Fruit fly (Drosophila melanogaster) whole organism, embryonic: ENCODE measurements around the gene Smvt.

Experiments used
- Bgb ChIP-seq: fragments of 200-800 bp; sonication (Bioruptor generic); IDR thresholded peaks from 2 replicates; pipeline ENCODE4 v1.3.6; 2022; ENCODE audit warnings: missing biosample characterization, missing genetic modification characterization; ENCODE audit not compliant: partially characterized antibody
- CG10565 ChIP-seq: fragments of 200-800 bp; sonication (Bioruptor generic); optimal IDR thresholded peaks from 3 replicates; lab custom pipeline; 2016; ENCODE audit warnings: missing biosample characterization, mild to moderate bottlenecking, missing genetic modification characterization
- CG12155 ChIP-seq: fragments of 200-800 bp; sonication (Bioruptor generic); optimal IDR thresholded peaks from 3 replicates; lab custom pipeline; 2016; ENCODE audit warnings: missing biosample characterization, missing genetic modification characterization
- CG13624 ChIP-seq: fragments of 200-800 bp; sonication (Bioruptor generic); optimal IDR thresholded peaks from 2 replicates; lab custom pipeline; 2016; ENCODE audit warnings: missing biosample characterization, missing genetic modification characterization
- CG14860 ChIP-seq: fragments of 200-800 bp; sonication (Bioruptor generic); IDR thresholded peaks from 3 replicates; pipeline ENCODE4 v1.3.6; 2022; ENCODE audit warnings: missing biosample characterization, missing genetic modification characterization; ENCODE audit not compliant: partially characterized antibody
- CG17568 ChIP-seq: fragments of 200-800 bp; sonication (Bioruptor generic); optimal IDR thresholded peaks from 2 replicates; lab custom pipeline; 2018; ENCODE audit warnings: missing biosample characterization, mild to moderate bottlenecking, missing genetic modification characterization, moderate library complexity
- CG18011 ChIP-seq: fragments of 200-800 bp; sonication (Bioruptor generic); optimal IDR thresholded peaks from 2 replicates; lab custom pipeline; 2017; ENCODE audit warnings: missing biosample characterization, missing genetic modification characterization, mild to moderate bottlenecking, moderate library complexity, missing genotype
- CG18476 ChIP-seq: fragments of 200-800 bp; sonication (Bioruptor generic); optimal IDR thresholded peaks from 2 replicates; lab custom pipeline; 2016; ENCODE audit warnings: missing biosample characterization, mild to moderate bottlenecking, missing genetic modification characterization
- CG2199 ChIP-seq: fragments of 200-800 bp; sonication (Bioruptor generic); IDR thresholded peaks from 3 replicates; pipeline ENCODE4 v1.3.6; 2022; ENCODE audit warnings: missing biosample characterization, missing genetic modification characterization
- CG32767 ChIP-seq: fragments of 200-800 bp; sonication (Bioruptor generic); IDR thresholded peaks from 2 replicates; pipeline ENCODE4 v1.3.6; 2022; ENCODE audit warnings: missing biosample characterization, missing genetic modification characterization
- CG4282 ChIP-seq: fragments of 200-800 bp; sonication (Bioruptor generic); optimal IDR thresholded peaks from 2 replicates; lab custom pipeline; 2016; ENCODE audit warnings: missing biosample characterization, missing genetic modification characterization
- CG4404 ChIP-seq: fragments of 200-800 bp; sonication (Bioruptor generic); IDR thresholded peaks from 2 replicates; pipeline ENCODE4 v1.3.6; 2022; ENCODE audit warnings: missing biosample characterization, missing genetic modification characterization
- CG6175 ChIP-seq: fragments of 200-800 bp; sonication (Bioruptor generic); IDR thresholded peaks from 3 replicates; pipeline ENCODE4 v1.3.6; 2022; ENCODE audit warnings: missing biosample characterization, missing genetic modification characterization
- CG9876 ChIP-seq: fragments of 200-800 bp; sonication (Bioruptor generic); optimal IDR thresholded peaks from 2 replicates; lab custom pipeline; 2016; ENCODE audit warnings: missing biosample characterization, missing genetic modification characterization
- CG9932 ChIP-seq: fragments of 200-800 bp; sonication (Bioruptor generic); IDR thresholded peaks from 2 replicates; pipeline ENCODE4 v1.3.6; 2022; ENCODE audit warnings: missing biosample characterization, missing genetic modification characterization
- Ets65A ChIP-seq: fragments of 200-800 bp; sonication (Bioruptor generic); peaks from one replicate; lab custom pipeline; 2016; ENCODE audit warnings: missing biosample characterization, missing genetic modification characterization
- Ets97D ChIP-seq: fragments of 200-800 bp; sonication (Bioruptor generic); optimal IDR thresholded peaks from 3 replicates; lab custom pipeline; 2016; ENCODE audit warnings: missing biosample characterization, missing genetic modification characterization
- Fer3 ChIP-seq: fragments of 200-800 bp; sonication (Bioruptor generic); optimal IDR thresholded peaks from 2 replicates; lab custom pipeline; 2018; ENCODE audit warnings: missing biosample characterization, mild to moderate bottlenecking, missing genetic modification characterization, moderate library complexity
- Hr3 ChIP-seq: fragments of 200-800 bp; sonication (Bioruptor generic); optimal IDR thresholded peaks from 3 replicates; lab custom pipeline; 2016; ENCODE audit warnings: missing biosample characterization, missing genetic modification characterization
- Hsf ChIP-seq: fragments of 200-800 bp; sonication (Bioruptor generic); optimal IDR thresholded peaks from 3 replicates; lab custom pipeline; 2016; ENCODE audit warnings: missing biosample characterization, missing genetic modification characterization
- Jarid2 ChIP-seq: fragments of 200-800 bp; sonication (Bioruptor generic); optimal IDR thresholded peaks from 3 replicates; lab custom pipeline; 2017; ENCODE audit warnings: mild to moderate bottlenecking, missing biosample characterization, missing genetic modification reagents, missing genetic modification characterization
- MTF-1 ChIP-seq: fragments of 200-800 bp; sonication (Bioruptor generic); optimal IDR thresholded peaks from 2 replicates; lab custom pipeline; 2018; ENCODE audit warnings: missing biosample characterization, mild to moderate bottlenecking, missing genetic modification characterization, borderline replicate concordance
- Med ChIP-seq: fragments of 200-800 bp; sonication (Bioruptor generic); peaks from one replicate; lab custom pipeline; 2016; ENCODE audit warnings: missing biosample characterization, missing genetic modification characterization, mild to moderate bottlenecking, inconsistent platforms, moderate library complexity
- Mes4 ChIP-seq: fragments of 200-800 bp; sonication (Bioruptor generic); optimal IDR thresholded peaks from 2 replicates; lab custom pipeline; 2016; ENCODE audit warnings: missing biosample characterization, missing genetic modification characterization
- Opbp ChIP-seq: fragments of 200-800 bp; sonication (Bioruptor generic); IDR thresholded peaks from 3 replicates; pipeline ENCODE4 v1.3.6; 2022; ENCODE audit warnings: missing biosample characterization, missing genetic modification characterization; ENCODE audit not compliant: partially characterized antibody
- Pdp1 ChIP-seq, 2 experiments: fragments of 200-800 bp; sonication (Bioruptor generic); optimal IDR thresholded peaks; 3 replicates each; lab custom pipeline; 2016; ENCODE audit warnings: missing biosample characterization in 2 of 2, missing genetic modification characterization in 2 of 2, mild to moderate bottlenecking in 1 of 2, moderate library complexity in 1 of 2
- Ptx1 ChIP-seq: fragments of 200-800 bp; sonication (Bioruptor generic); IDR thresholded peaks from 2 replicates; pipeline ENCODE4 v1.3.6; 2022; ENCODE audit warnings: missing biosample characterization, missing genetic modification characterization
- TFAM ChIP-seq: fragments of 200-800 bp; sonication (Bioruptor generic); optimal IDR thresholded peaks from 2 replicates; lab custom pipeline; 2017; ENCODE audit warnings: missing biosample characterization, missing genetic modification characterization, inconsistent platforms
- bab2 ChIP-seq: fragments of 200-800 bp; sonication (Bioruptor generic); optimal IDR thresholded peaks from 2 replicates; lab custom pipeline; 2016; ENCODE audit warnings: missing biosample characterization, missing genetic modification characterization
- ewg ChIP-seq: fragments of 200-800 bp; sonication (Bioruptor generic); optimal IDR thresholded peaks from 3 replicates; lab custom pipeline; 2017; ENCODE audit warnings: mild to moderate bottlenecking, missing biosample characterization, missing genetic modification reagents, missing genetic modification characterization
- fd102C ChIP-seq: fragments of 200-800 bp; sonication (Bioruptor generic); optimal IDR thresholded peaks from 2 replicates; lab custom pipeline; 2018; ENCODE audit warnings: missing biosample characterization, mild to moderate bottlenecking, missing genetic modification characterization, moderate library complexity
- ftz-f1 ChIP-seq: fragments of 200-800 bp; sonication (Bioruptor generic); optimal IDR thresholded peaks from 2 replicates; lab custom pipeline; 2016; ENCODE audit warnings: missing biosample characterization, missing genetic modification characterization
- gfzf ChIP-seq: fragments of 200-800 bp; sonication (Bioruptor generic); optimal IDR thresholded peaks from 2 replicates; lab custom pipeline; 2016; ENCODE audit warnings: missing biosample characterization, mild to moderate bottlenecking, missing genetic modification characterization, moderate library complexity
- ham ChIP-seq: fragments of 200-800 bp; sonication (Bioruptor generic); IDR thresholded peaks from 2 replicates; pipeline ENCODE4 v1.3.6; 2022; ENCODE audit warnings: missing biosample characterization, missing genetic modification characterization
- hbn ChIP-seq: fragments of 200-800 bp; sonication (Bioruptor generic); IDR thresholded peaks from 2 replicates; pipeline ENCODE4 v1.3.6; 2022; ENCODE audit warnings: missing biosample characterization, missing genetic modification characterization; ENCODE audit not compliant: partially characterized antibody
- jigr1 ChIP-seq: fragments of 200-800 bp; sonication (Bioruptor generic); IDR thresholded peaks from 3 replicates; pipeline ENCODE4 v1.3.6; 2022; ENCODE audit warnings: missing biosample characterization, missing genetic modification characterization
- kay ChIP-seq: fragments of 200-800 bp; sonication (Bioruptor generic); optimal IDR thresholded peaks from 2 replicates; lab custom pipeline; 2016; ENCODE audit warnings: missing biosample characterization, missing genetic modification characterization
- ken ChIP-seq: fragments of 200-800 bp; sonication (Bioruptor generic); IDR thresholded peaks from 3 replicates; pipeline ENCODE4 v1.3.6; 2022; ENCODE audit warnings: missing biosample characterization, missing genetic modification characterization
- lilli ChIP-seq: fragments of 200-800 bp; sonication (Bioruptor generic); optimal IDR thresholded peaks from 3 replicates; lab custom pipeline; 2016; ENCODE audit warnings: missing biosample characterization, missing genetic modification characterization
- mam ChIP-seq: fragments of 200-800 bp; sonication (Bioruptor generic); optimal IDR thresholded peaks from 3 replicates; lab custom pipeline; 2016; ENCODE audit warnings: missing biosample characterization, missing genetic modification characterization
- pfk ChIP-seq: fragments of 200-800 bp; sonication (Bioruptor generic); optimal IDR thresholded peaks from 2 replicates; lab custom pipeline; 2018; ENCODE audit warnings: missing biosample characterization, mild to moderate bottlenecking, missing genetic modification characterization, moderate library complexity
- prd ChIP-seq, 3 experiments: fragments of >200 bp in 2 of 3; fragments of 200-800 bp in 1 of 3; sonication (Bioruptor generic) in 1 of 3; optimal IDR thresholded peaks in 2 of 3; IDR thresholded peaks in 1 of 3; 2 replicates in 2 of 3; 3 replicates in 1 of 3; pipeline versions ENCODE4 v1.3.6 to Lab custom; 2017 to 2022; ENCODE audit warnings: missing biosample characterization in 1 of 3, missing genetic modification characterization in 1 of 3
- pros ChIP-seq: fragments of 200-800 bp; sonication (Bioruptor generic); optimal IDR thresholded peaks from 3 replicates; lab custom pipeline; 2019; ENCODE audit warnings: missing biosample characterization, mild to moderate bottlenecking, missing genetic modification characterization, moderate library complexity
- row ChIP-seq: fragments of 200-800 bp; sonication (Bioruptor generic); IDR thresholded peaks from 3 replicates; pipeline ENCODE4 v1.3.6; 2022; ENCODE audit warnings: missing biosample characterization, missing genetic modification characterization
- sr ChIP-seq: fragments of 200-800 bp; sonication (Bioruptor generic); IDR thresholded peaks from 3 replicates; pipeline ENCODE4 v1.3.6; 2022; ENCODE audit warnings: missing biosample characterization, missing genetic modification characterization
- unpg ChIP-seq: fragments of 200-800 bp; sonication (Bioruptor generic); optimal IDR thresholded peaks from 3 replicates; lab custom pipeline; 2018; ENCODE audit warnings: missing biosample characterization, mild to moderate bottlenecking, missing genetic modification characterization, moderate library complexity
- vfl ChIP-seq: fragments of 200-800 bp; sonication (Bioruptor generic); optimal IDR thresholded peaks from 2 replicates; lab custom pipeline; 2016; ENCODE audit warnings: missing biosample characterization, missing genetic modification characterization
- vvl ChIP-seq: fragments of 200-800 bp; sonication (Bioruptor generic); IDR thresholded peaks from 2 replicates; pipeline ENCODE4 v1.3.6; 2022; ENCODE audit warnings: missing biosample characterization, missing genetic modification characterization

The Smvt gene

DNA sequence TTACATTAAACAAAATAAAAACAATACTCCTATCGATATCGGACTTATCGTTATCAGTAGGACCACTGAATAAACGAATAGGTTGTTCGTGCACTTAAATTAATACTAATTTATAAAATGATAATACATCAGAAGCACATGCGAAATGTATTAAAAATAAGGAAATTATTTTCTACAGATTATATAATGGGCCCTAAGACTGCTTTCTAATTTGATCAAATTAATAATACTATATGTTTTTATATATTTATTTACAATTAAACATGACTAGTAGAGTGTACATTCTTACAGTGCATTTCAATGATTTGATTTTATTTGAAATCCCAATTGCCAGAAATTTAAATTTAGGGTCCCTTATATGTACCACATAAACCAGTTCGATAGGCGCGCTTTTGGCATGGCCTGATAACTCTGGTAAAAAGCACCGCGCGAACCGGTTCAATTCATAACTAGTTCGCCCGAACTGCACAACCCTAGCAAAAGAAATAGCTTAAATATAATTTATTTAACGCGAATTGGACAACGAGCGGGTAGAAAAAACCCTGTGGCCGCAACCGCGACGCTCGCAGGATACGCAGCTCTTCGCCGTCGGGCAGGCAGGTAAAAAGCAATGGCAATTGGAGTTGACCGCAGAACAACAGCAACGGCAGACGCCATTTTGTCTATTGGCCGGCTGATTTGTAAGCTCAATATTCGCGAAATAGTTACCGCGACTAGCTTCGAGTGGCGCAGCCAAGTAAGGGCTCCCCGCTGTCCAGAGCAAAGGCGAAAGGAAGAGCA, 15.4 kb upstream of the Smvt start, which contains the start of the genes CG2126 and faf (continued):
- TF ChIP-seq ham (GFP tag; lab: Robert Waterston, UW): no peak
- TF ChIP-seq Pdp1 (GFP tag; optimal IDR thresholded peaks at IDR 0.05; lab: Kevin White, UChicago): peak; percentile 54 to 68
- TF ChIP-seq ewg (GFP tag; lab: Kevin White, UChicago): peak; percentile 56
- TF ChIP-seq vfl (GFP tag; lab: Kevin White, UChicago): peak; percentile 54
- TF ChIP-seq Mes4 (GFP tag; lab: Kevin White, UChicago): no peak
- peak; percentile 82 for TF ChIP-seq unpg
- TF ChIP-seq Med (GFP tag; lab: Kevin White, UChicago): peak; percentile 90
- TF ChIP-seq Ets97D (GFP tag; lab: Kevin White, UChicago): peak; percentile 60
- TF ChIP-seq jigr1 (GFP tag; lab: Robert Waterston, UW): peak; percentile 60; the same call in 2 of the 3 replicates
- no peak for TF ChIP-seq CG10565 (GFP tag; lab: Kevin White, UChicago)
- peak; percentile 37 for TF ChIP-seq CG13624 (GFP tag; lab: Kevin White, UChicago)
- TF ChIP-seq CG9932 (GFP tag; lab: Robert Waterston, UW): peak; percentile 87
- TF ChIP-seq ftz-f1 (GFP tag; lab: Kevin White, UChicago): no peak
- TF ChIP-seq CG14860 (GFP tag; lab: Robert Waterston, UW): peak; percentile 33; the same call in 2 of the 3 replicates
- TF ChIP-seq Hsf (GFP tag; lab: Kevin White, UChicago): peak; percentile 58
- peak; percentile 34 for TF ChIP-seq gfzf
- peak; percentile 57 for TF ChIP-seq CG18011 (GFP tag; lab: Kevin White, UChicago)
- no peak for TF ChIP-seq MTF-1 (GFP tag; lab: Kevin White, UChicago)
- peak; percentile 12 for TF ChIP-seq CG9876 (GFP tag; lab: Kevin White, UChicago)
- no peak for TF ChIP-seq Jarid2 (GFP tag; lab: Kevin White, UChicago)
- no peak for TF ChIP-seq fd102C (GFP tag; lab: Kevin White, UChicago)
- peak; percentile 53 for TF ChIP-seq Bgb
- TF ChIP-seq CG2199 (GFP tag; lab: Robert Waterston, UW): no peak
- TF ChIP-seq row (GFP tag; lab: Robert Waterston, UW): peak; percentile 84
- 0 out of 3 replicates have a peak, but pooled peaks have one; percentile 29 for TF ChIP-seq sr (GFP tag; lab: Robert Waterston, UW)
- TF ChIP-seq TFAM (GFP tag; lab: Kevin White, UChicago): no peak
- TF ChIP-seq CG32767 (GFP tag; lab: Robert Waterston, UW): peak; percentile 68
- TF ChIP-seq CG17568 (GFP tag; lab: Kevin White, UChicago): no peak
- no peak for TF ChIP-seq Opbp (GFP tag; lab: Robert Waterston, UW)
- no peak for TF ChIP-seq CG4282 (GFP tag; lab: Kevin White, UChicago)
- no peak for TF ChIP-seq prd (optimal IDR thresholded peaks at IDR 0.05; lab: Kevin White, UChicago)
- TF ChIP-seq prd (GFP tag; IDR thresholded peaks at IDR 0.05; lab: Robert Waterston, UW): peak; percentile 84
- TF ChIP-seq pros (GFP tag; lab: Kevin White, UChicago): no peak
- peak; percentile 65; the same call in 1 of the 3 replicates for TF ChIP-seq ken (GFP tag; lab: Robert Waterston, UW)
- peak; percentile 78 for TF ChIP-seq Hr3 (GFP tag; lab: Kevin White, UChicago)
- no peak; the same call in 1 of the 2 replicates for TF ChIP-seq hbn (GFP tag; lab: Robert Waterston, UW)
- TF ChIP-seq CG18476: peak; percentile 40
- peak; percentile 74 for TF ChIP-seq mam (GFP tag; lab: Kevin White, UChicago)
- 0 out of 3 replicates have a peak, but pooled peaks have one; percentile 50 for TF ChIP-seq CG6175
- peak; percentile 74 for TF ChIP-seq Fer3 (tag; lab: Kevin White, UChicago)
- peak; percentile 75 for TF ChIP-seq kay (GFP tag; lab: Kevin White, UChicago)
- peak; percentile 42 for TF ChIP-seq CG4404 (GFP tag; lab: Robert Waterston, UW)
- peak; percentile 84 for TF ChIP-seq Ptx1 (GFP tag; lab: Robert Waterston, UW)
- TF ChIP-seq pfk (GFP tag; lab: Kevin White, UChicago): no peak
- peak; percentile 52 for TF ChIP-seq bab2 (GFP tag; lab: Kevin White, UChicago)
- TF ChIP-seq lilli (GFP tag; lab: Kevin White, UChicago): peak; percentile 73
- peak; percentile 75 for TF ChIP-seq CG12155 (GFP tag; lab: Kevin White, UChicago)
- peak; percentile 85 for TF ChIP-seq vvl (GFP tag; lab: Robert Waterston, UW)
- TF ChIP-seq Ets65A (GFP tag; lab: Kevin White, UChicago): peak; percentile 82
